Worm (Caenorhabditis elegans) whole organism, L2 larva: ENCODE results near the gene nlp-30.

Source experiments
- C34F6.9 ChIP-seq: fragments of 150-350 bp; optimal IDR thresholded peaks from 2 replicates; lab custom pipeline; 2014; ENCODE audit warnings: missing biosample characterization, missing genetic modification characterization
- F13H6.1 ChIP-seq: sonication (generic microtip); optimal IDR thresholded peaks from 2 replicates; lab custom pipeline; 2016; ENCODE audit warnings: missing genetic modification characterization, missing compliant biosample characterization
- R02D3.7 ChIP-seq: fragments of 150-350 bp; optimal IDR thresholded peaks from 2 replicates; lab custom pipeline; 2014; ENCODE audit warnings: missing biosample characterization, missing genetic modification characterization
- Y55F3AM.14 ChIP-seq: fragments of 200-800 bp; sonication (Bioruptor generic); optimal IDR thresholded peaks from 2 replicates; lab custom pipeline; 2018; ENCODE audit warnings: mild to moderate bottlenecking, missing genetic modification characterization, missing compliant biosample characterization
- ZK546.5 ChIP-seq: sonication (generic microtip); optimal IDR thresholded peaks from 2 replicates; lab custom pipeline; 2017; ENCODE audit warnings: missing biosample characterization, missing genetic modification characterization
- aly-2 ChIP-seq: fragments of 150-350 bp; optimal IDR thresholded peaks from 2 replicates; lab custom pipeline; 2014; ENCODE audit warnings: missing biosample characterization, missing genetic modification characterization
- ama-1 ChIP-seq: fragments of 150-350 bp; optimal IDR thresholded peaks from 2 replicates; lab custom pipeline; 2018; ENCODE audit warnings: inconsistent platforms
- blmp-1 ChIP-seq: sonication (generic microtip); optimal IDR thresholded peaks from 2 replicates; lab custom pipeline; 2017; ENCODE audit warnings: missing genetic modification characterization, mild to moderate bottlenecking, missing compliant biosample characterization, antibody characterized with exemption, moderate library complexity; ENCODE audit not compliant: insufficient read depth
- ceh-16 ChIP-seq: fragments of 150-350 bp; optimal IDR thresholded peaks from 2 replicates; lab custom pipeline; 2014; ENCODE audit warnings: missing biosample characterization, missing genetic modification characterization
- ceh-82 ChIP-seq: fragments of 150-350 bp; optimal IDR thresholded peaks from 2 replicates; lab custom pipeline; 2014; ENCODE audit warnings: missing biosample characterization, missing genetic modification characterization
- crh-2 ChIP-seq: sonication (generic microtip); optimal IDR thresholded peaks from 2 replicates; lab custom pipeline; 2017; ENCODE audit warnings: missing biosample characterization, missing genetic modification characterization
- dmd-4 ChIP-seq: sonication (generic microtip); optimal IDR thresholded peaks from 2 replicates; lab custom pipeline; 2017; ENCODE audit warnings: missing biosample characterization, missing genetic modification characterization
- egl-27 ChIP-seq: sonication (generic microtip); optimal IDR thresholded peaks from 3 replicates; lab custom pipeline; 2017; ENCODE audit warnings: missing biosample characterization, missing genetic modification reagents, missing genetic modification characterization
- elt-1 ChIP-seq: fragments of 150-350 bp; optimal IDR thresholded peaks from 2 replicates; lab custom pipeline; 2014; ENCODE audit warnings: missing biosample characterization, missing genetic modification characterization
- elt-3 ChIP-seq: sonication (generic microtip); optimal IDR thresholded peaks from 2 replicates; lab custom pipeline; 2017; ENCODE audit warnings: missing biosample characterization, missing genetic modification characterization
- fos-1 ChIP-seq: fragments of 150-350 bp; optimal IDR thresholded peaks from 2 replicates; lab custom pipeline; 2014; ENCODE audit warnings: missing biosample characterization, missing genetic modification characterization
- gmeb-1 ChIP-seq: fragments of 150-350 bp; optimal IDR thresholded peaks from 2 replicates; lab custom pipeline; 2014; ENCODE audit warnings: missing biosample characterization, missing genetic modification characterization
- lin-11 ChIP-seq: fragments of 150-350 bp; sonication (generic microtip); optimal IDR thresholded peaks from 2 replicates; lab custom pipeline; 2014; ENCODE audit warnings: missing biosample characterization, missing genetic modification characterization, inconsistent platforms, mixed read lengths
- lin-13 ChIP-seq: fragments of 150-350 bp; optimal IDR thresholded peaks from 2 replicates; lab custom pipeline; 2014; ENCODE audit warnings: missing biosample characterization, missing genetic modification reagents, missing genetic modification characterization
- lin-39 ChIP-seq: fragments of 150-350 bp; optimal IDR thresholded peaks from 2 replicates; lab custom pipeline; 2014; ENCODE audit warnings: missing biosample characterization, missing genetic modification reagents, missing genetic modification characterization
- lsy-2 ChIP-seq, 2 experiments: fragments of 150-350 bp in 1 of 2; sonication (generic microtip) in 1 of 2; optimal IDR thresholded peaks; 2 replicates each; lab custom pipeline; 2014 to 2017; ENCODE audit warnings: missing biosample characterization in 2 of 2, missing genetic modification characterization in 2 of 2
- mbf-1 ChIP-seq: sonication (generic microtip); optimal IDR thresholded peaks from 2 replicates; lab custom pipeline; 2017; ENCODE audit warnings: missing biosample characterization, missing genetic modification characterization
- nhr-10 ChIP-seq: sonication (generic microtip); optimal IDR thresholded peaks from 2 replicates; lab custom pipeline; 2017; ENCODE audit warnings: missing biosample characterization, missing genetic modification characterization
- nhr-11 ChIP-seq: fragments of 150-350 bp; optimal IDR thresholded peaks from 2 replicates; lab custom pipeline; 2014; ENCODE audit warnings: missing biosample characterization, missing genetic modification characterization
- nhr-12 ChIP-seq: fragments of 150-350 bp; optimal IDR thresholded peaks from 2 replicates; lab custom pipeline; 2014; ENCODE audit warnings: missing biosample characterization, missing genetic modification characterization
- nhr-129 ChIP-seq: fragments of 150-350 bp; optimal IDR thresholded peaks from 2 replicates; lab custom pipeline; 2014; ENCODE audit warnings: missing biosample characterization, missing genetic modification characterization
- nhr-237 ChIP-seq: fragments of 150-350 bp; optimal IDR thresholded peaks from 2 replicates; lab custom pipeline; 2014; ENCODE audit warnings: missing biosample characterization, missing genetic modification characterization
- nhr-6 ChIP-seq: fragments of 150-350 bp; optimal IDR thresholded peaks from 2 replicates; lab custom pipeline; 2014; ENCODE audit warnings: missing biosample characterization, missing genetic modification characterization
- sem-4 ChIP-seq: fragments of 150-350 bp; optimal IDR thresholded peaks from 2 replicates; lab custom pipeline; 2014; ENCODE audit warnings: missing biosample characterization, missing genetic modification reagents, missing genetic modification characterization
- skn-1 ChIP-seq: sonication (generic microtip); optimal IDR thresholded peaks from 2 replicates; lab custom pipeline; 2017; ENCODE audit warnings: missing biosample characterization, missing genetic modification characterization
- sma-9 ChIP-seq, 2 experiments: fragments of 150-350 bp in 1 of 2; sonication (generic microtip) in 1 of 2; optimal IDR thresholded peaks; 2 replicates each; lab custom pipeline; 2014 to 2016; ENCODE audit warnings: missing genetic modification characterization in 2 of 2, mild to moderate bottlenecking in 1 of 2, missing biosample characterization in 1 of 2, missing compliant biosample characterization in 1 of 2, missing genetic modification reagents in 1 of 2, moderate library complexity in 1 of 2
- unc-39 ChIP-seq: fragments of 150-350 bp; optimal IDR thresholded peaks from 2 replicates; lab custom pipeline; 2014; ENCODE audit warnings: missing biosample characterization, missing genetic modification characterization
- unc-55 ChIP-seq: fragments of 150-350 bp; sonication (generic microtip); optimal IDR thresholded peaks from 3 replicates; lab custom pipeline; 2014; ENCODE audit warnings: missing biosample characterization, missing genetic modification reagents, missing genetic modification characterization
- unc-62 ChIP-seq: fragments of 150-350 bp; optimal IDR thresholded peaks from 2 replicates; lab custom pipeline; 2014; ENCODE audit warnings: missing biosample characterization, missing genetic modification reagents, missing genetic modification characterization
- zag-1 ChIP-seq: fragments of 150-350 bp; optimal IDR thresholded peaks from 2 replicates; lab custom pipeline; 2014; ENCODE audit warnings: missing biosample characterization, missing genetic modification characterization
- ztf-11 ChIP-seq: sonication (generic microtip); optimal IDR thresholded peaks from 2 replicates; lab custom pipeline; 2017; ENCODE audit warnings: missing biosample characterization, missing genetic modification characterization
- ztf-4 ChIP-seq: fragments of 150-350 bp; optimal IDR thresholded peaks from 2 replicates; lab custom pipeline; 2014; ENCODE audit warnings: missing biosample characterization, missing genetic modification characterization

Gene nlp-30

DNA sequence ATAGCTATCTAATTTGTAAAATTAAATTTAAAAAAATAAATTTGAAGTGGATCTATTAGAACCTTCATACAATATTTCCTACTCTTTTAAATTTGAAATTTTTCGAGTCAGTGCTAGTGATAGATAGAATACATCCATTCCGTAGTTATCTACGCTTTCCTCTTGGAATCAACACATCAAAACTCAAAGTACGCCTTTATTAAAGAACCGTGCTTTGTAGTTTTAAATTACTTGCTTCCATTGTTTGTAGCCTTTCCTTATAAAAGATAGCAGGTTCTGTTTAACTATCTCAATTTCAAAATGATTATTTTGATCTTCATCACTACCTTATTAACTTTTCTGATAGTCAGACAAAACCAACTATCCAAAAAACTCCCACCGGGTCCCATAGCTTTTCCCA, 36.7 kb upstream of the nlp-30 start, which contains the start of gene cyp-35B3:
TSS of gene cyp-35B3 (plus strand) at position 301 of the 400 bp plus-strand sequence.
- no peak for TF ChIP-seq nhr-10
- no peak for TF ChIP-seq elt-1 (tag; lab: Kevin White, UChicago)
- TF ChIP-seq unc-55 (GFP tag; lab: Kevin White, UChicago): no peak
- no peak for TF ChIP-seq elt-3 (tag; lab: Kevin White, UChicago)
- no peak for TF ChIP-seq crh-2 (tag; lab: Kevin White, UChicago)
- no peak for TF ChIP-seq ceh-16
- TF ChIP-seq ztf-11 (tag; lab: Kevin White, UChicago): no peak
- TF ChIP-seq sem-4: no peak
- no peak for TF ChIP-seq aly-2 (tag; lab: Kevin White, UChicago)
- no peak for TF ChIP-seq dmd-4
- no peak for TF ChIP-seq C34F6.9 (tag; lab: Kevin White, UChicago)
- TF ChIP-seq, all 48 proteins: peak for 0

DNA sequence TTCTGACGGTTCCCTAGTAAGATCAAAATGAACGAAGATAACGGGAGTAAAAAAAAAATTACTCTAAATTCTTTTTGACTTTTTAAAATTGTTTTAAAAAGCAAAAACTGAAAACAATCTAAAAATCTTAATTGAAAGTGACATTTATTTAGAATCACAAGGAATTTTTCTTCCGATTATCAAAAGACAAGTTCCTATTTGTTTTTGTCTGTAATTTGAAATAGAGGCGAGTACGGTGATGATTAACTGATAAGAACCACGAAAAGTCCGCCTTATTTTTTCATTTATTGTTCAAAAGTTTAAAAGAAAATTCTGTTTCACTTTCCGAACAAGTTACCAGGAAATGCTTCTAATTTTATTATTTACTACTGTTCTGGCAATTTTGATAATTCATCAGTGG, 32.1 kb upstream of the nlp-30 start, which contains the start of gene dach-1:
TSS of gene dach-1 (plus strand) at position 301 of the 400 bp plus-strand sequence.
- no peak for TF ChIP-seq nhr-11 (tag; lab: Kevin White, UChicago)
- no peak for TF ChIP-seq nhr-6 (tag; lab: Kevin White, UChicago)
- no peak for TF ChIP-seq fos-1 (tag; lab: Kevin White, UChicago)
- TF ChIP-seq ztf-4 (tag; lab: Kevin White, UChicago): no peak
- no peak for TF ChIP-seq R02D3.7 (tag; lab: Kevin White, UChicago)
- TF ChIP-seq Y55F3AM.14: no peak
- no peak for TF ChIP-seq lin-39 (tag; lab: Kevin White, UChicago)
- no peak for TF ChIP-seq elt-1 (tag; lab: Kevin White, UChicago)
- no peak for TF ChIP-seq sma-9 (GFP tag; optimal IDR thresholded peaks at IDR 0.05; lab: Kevin White, UChicago)
- TF ChIP-seq sma-9 (tag; optimal IDR thresholded peaks at IDR 0.05; lab: Kevin White, UChicago): no peak
- TF ChIP-seq sem-4: no peak
- TF ChIP-seq egl-27: no peak
- TF ChIP-seq mbf-1 (tag; lab: Kevin White, UChicago): no peak
- TF ChIP-seq ceh-82 (tag; lab: Kevin White, UChicago): no peak
- TF ChIP-seq skn-1 (tag; lab: Kevin White, UChicago): no peak
- TF ChIP-seq zag-1 (tag; lab: Kevin White, UChicago): no peak
- TF ChIP-seq ZK546.5 (tag; lab: Kevin White, UChicago): no peak
- TF ChIP-seq nhr-10: no peak
- TF ChIP-seq elt-3 (tag; lab: Kevin White, UChicago): no peak
- TF ChIP-seq ama-1 (lab: Kevin White, UChicago): no peak
- TF ChIP-seq, all 48 proteins: peak for 0

DNA sequence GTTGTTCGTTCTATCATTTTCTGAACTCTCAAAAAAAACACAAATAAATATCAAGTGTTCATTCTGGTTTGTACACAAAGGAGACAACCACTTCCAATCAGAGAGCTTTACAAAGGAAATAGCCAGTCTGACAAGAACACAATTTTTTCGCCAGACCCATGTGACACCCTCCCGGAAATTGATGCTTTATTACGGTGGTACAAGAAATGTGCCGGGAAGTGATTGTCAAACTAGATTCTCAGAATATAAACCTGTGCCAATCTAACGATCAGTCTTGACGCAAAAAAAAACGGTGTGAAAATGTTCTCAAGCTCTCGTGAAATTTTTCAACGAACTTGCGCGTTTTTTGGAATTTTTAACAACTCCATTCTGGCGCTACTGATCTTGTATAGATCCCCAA, 28.0 kb upstream of the nlp-30 start, which contains the start of gene str-247:
TSS of gene str-247 (plus strand) at position 301 of the 400 bp plus-strand sequence.
- no peak for TF ChIP-seq lin-13 (GFP tag; lab: Kevin White, UChicago)
- TF ChIP-seq R02D3.7 (tag; lab: Kevin White, UChicago): no peak
- TF ChIP-seq unc-55 (GFP tag; lab: Kevin White, UChicago): no peak
- TF ChIP-seq mbf-1 (tag; lab: Kevin White, UChicago): no peak
- TF ChIP-seq gmeb-1 (tag; lab: Kevin White, UChicago): no peak
- TF ChIP-seq lsy-2 (tag; optimal IDR thresholded peaks at IDR 0.05; lab: Kevin White, UChicago): no peak
- no peak for TF ChIP-seq lin-39 (tag; lab: Kevin White, UChicago)
- TF ChIP-seq unc-62 (GFP tag; lab: Kevin White, UChicago): no peak
- TF ChIP-seq nhr-237 (tag; lab: Kevin White, UChicago): no peak
- no peak for TF ChIP-seq ZK546.5 (tag; lab: Kevin White, UChicago)
- TF ChIP-seq blmp-1: no peak
- TF ChIP-seq nhr-12 (tag; lab: Kevin White, UChicago): no peak
- no peak for TF ChIP-seq egl-27
- no peak for TF ChIP-seq dmd-4
- no peak for TF ChIP-seq lin-11
- TF ChIP-seq crh-2 (tag; lab: Kevin White, UChicago): no peak
- no peak for TF ChIP-seq unc-39 (tag; lab: Kevin White, UChicago)

DNA sequence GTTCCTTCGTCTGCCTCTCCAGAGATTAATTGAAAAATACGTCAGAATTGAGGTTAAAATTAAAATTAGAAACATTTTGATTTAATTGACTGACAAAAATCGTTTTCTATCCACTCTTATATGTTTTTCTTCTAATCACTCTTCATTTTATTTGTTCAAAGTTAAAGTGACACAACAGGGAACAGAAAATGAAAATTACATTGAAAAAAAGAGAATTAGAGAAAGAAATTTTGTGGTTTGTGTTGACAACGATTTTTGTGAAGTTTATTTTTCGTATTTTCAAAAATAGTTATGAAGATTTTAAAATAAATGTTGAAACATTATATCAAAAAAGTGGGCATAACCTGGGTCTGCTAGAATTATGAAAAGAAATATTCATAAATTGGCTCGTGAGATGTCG, 24.2 kb upstream of the nlp-30 start, which contains the start of gene cyp-34A5:
TSS of gene cyp-34A5 (minus strand) at position 101 of the 400 bp plus-strand sequence.
- TF ChIP-seq egl-27: no peak
- no peak for TF ChIP-seq elt-1 (tag; lab: Kevin White, UChicago)
- no peak for TF ChIP-seq ama-1 (lab: Kevin White, UChicago)
- TF ChIP-seq ceh-16: no peak
- TF ChIP-seq elt-3 (tag; lab: Kevin White, UChicago): no peak
- no peak for TF ChIP-seq F13H6.1 (tag; lab: Kevin White, UChicago)
- no peak for TF ChIP-seq lsy-2 (tag; optimal IDR thresholded peaks at IDR 0.05; lab: Kevin White, UChicago)
- TF ChIP-seq sma-9 (GFP tag; optimal IDR thresholded peaks at IDR 0.05; lab: Kevin White, UChicago): no peak
- no peak for TF ChIP-seq sma-9 (tag; optimal IDR thresholded peaks at IDR 0.05; lab: Kevin White, UChicago)
- TF ChIP-seq nhr-129 (tag; lab: Kevin White, UChicago): no peak
